Worm (Caenorhabditis elegans): ENCODE results near the gene Y49F6B.9.
"Not testable (repeated sequence)": the region's sequence is repeated elsewhere in the genome, so short reads cannot be mapped to it uniquely, and the experiment has no call there.

- TF ChIP-seq athp-1 (tag; optimal IDR thresholded peaks at IDR 0.05); ama-1 (optimal IDR thresholded peaks at IDR 0.05); ama-1 (GFP tag; optimal IDR thresholded peaks at IDR 0.05); unc-62 (GFP tag; optimal IDR thresholded peaks at IDR 0.05); ztf-3 (GFP tag; optimal IDR thresholded peaks at IDR 0.05); sea-2 (GFP tag; IDR thresholded peaks at IDR 0.05); hrde-1 (tag; optimal IDR thresholded peaks at IDR 0.05; ENCODE audit: borderline replicate concordance); unc-130 (GFP tag; optimal IDR thresholded peaks at IDR 0.05): not testable (repeated sequence)
Measured at ce11 chrII:3464580-3464979, 34.6 kb downstream of the Y49F6B.9 start, which contains the start of gene C16C8.10.

Data from whole organism, young adult.